Fruit fly (Drosophila melanogaster): ENCODE measurements around the gene CG12971.

CG12971 gene

DNA sequence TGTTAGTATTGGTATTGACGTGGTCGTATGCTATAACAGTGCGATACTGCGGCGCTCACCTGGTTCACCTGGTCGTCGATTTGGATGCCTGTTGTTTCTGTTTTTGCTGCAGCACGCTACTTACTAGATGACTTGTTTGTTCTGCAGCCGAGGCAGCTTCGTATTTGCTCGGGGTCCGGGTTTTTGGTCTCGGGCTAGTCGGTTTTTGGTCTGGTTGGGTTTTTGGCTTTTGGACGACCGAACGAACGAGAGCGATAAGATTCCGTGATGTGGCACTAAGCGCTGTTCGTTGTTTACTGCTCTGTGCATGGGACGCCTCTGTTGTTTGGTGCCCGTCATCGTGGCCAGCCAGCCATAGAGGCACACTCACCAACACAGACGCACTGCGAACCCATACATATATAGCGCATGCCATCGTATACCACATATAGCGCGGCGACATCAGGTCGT, 7.3 kb downstream of the CG12971 start, which contains the start of gene ebd2:
Gene ebd2, minus strand, starts transcription at position 306 of the 450 bp plus-strand sequence.
- TF ChIP-seq noc (tag; optimal IDR thresholded peaks at IDR 0.05), result no peak

DNA sequence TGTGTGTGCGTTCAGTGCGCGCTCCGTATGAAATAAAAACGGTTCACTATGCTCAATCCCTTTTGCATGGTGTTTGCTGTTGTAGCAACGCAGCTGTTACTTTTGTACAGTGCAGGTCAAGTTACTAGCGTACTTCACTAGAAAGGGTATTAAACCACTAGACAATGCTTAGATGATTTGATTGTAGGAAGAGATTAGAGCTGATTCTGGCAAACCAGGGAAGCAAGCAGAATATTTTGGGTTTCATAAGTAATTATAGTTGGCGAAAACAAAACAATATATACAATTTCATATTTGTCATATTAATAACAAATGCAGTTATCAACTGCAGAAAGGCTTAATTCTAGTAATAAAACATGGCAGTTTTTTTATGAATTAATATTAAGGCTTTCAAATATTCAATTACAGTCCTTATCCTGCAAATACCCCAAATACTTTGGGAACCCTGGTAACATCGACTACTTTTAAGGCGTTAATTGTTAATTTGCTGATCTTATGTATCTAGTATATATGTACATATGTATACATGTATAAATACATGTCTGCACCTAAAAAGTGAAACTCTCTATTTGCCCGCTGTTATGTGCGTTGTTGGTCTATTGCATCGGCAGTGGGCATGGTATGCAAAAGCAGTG, 9.0 kb downstream of the CG12971 start:
- no peak for TF ChIP-seq noc (tag; optimal IDR thresholded peaks at IDR 0.05)

- no peak for TF ChIP-seq noc (tag; optimal IDR thresholded peaks at IDR 0.05)
These were observed 9.7 kb downstream of the CG12971 start for dm6 chr3L:21346463-21347196.

dm6 chr3L:21343254-21344083, 12.8 kb downstream of the CG12971 start, which contains the start of the genes Tbc1d8-9 and CG32436:
Gene Tbc1d8-9, minus strand, starts transcription at chr3L:21343716.
Gene CG32436, plus strand, starts transcription at chr3L:21344033.
- TF ChIP-seq noc (tag; optimal IDR thresholded peaks at IDR 0.05), result no peak

DNA sequence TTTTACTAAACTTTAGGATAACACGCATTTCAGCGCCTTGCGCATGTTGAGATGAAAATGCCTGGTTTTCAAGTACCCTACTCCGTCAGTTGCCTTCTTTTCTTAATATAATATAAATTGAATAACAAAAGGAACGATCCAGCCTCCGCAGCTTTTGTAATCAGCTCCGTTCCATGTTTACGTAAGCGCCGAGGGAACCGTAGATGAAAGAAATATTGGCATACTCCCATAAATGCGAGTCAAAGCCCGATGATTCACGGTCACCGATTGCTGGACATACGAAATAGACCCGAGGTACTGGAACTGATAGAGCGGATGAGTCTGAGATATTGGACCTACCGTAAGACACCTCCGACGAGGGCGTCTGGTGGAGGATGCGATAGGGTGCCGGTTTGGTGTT, 13.7 kb downstream of the CG12971 start:
- no peak for TF ChIP-seq noc (tag; optimal IDR thresholded peaks at IDR 0.05)

- no peak for TF ChIP-seq noc (tag; optimal IDR thresholded peaks at IDR 0.05)
These were observed 21.2 kb downstream of the CG12971 start, which contains the start of gene Tsr1 for dm6 chr3L:21334999-21335631. Gene Tsr1, plus strand, starts transcription at chr3L:21335215.

dm6 chr3L:21324724-21325123, 31.6 kb downstream of the CG12971 start:
- TF ChIP-seq noc (tag; optimal IDR thresholded peaks at IDR 0.05), result no peak

- TF ChIP-seq noc (tag; optimal IDR thresholded peaks at IDR 0.05), result no peak
These were observed 34.3 kb downstream of the CG12971 start for dm6 chr3L:21321807-21322503.

dm6 chr3L:21319957-21320356, 36.3 kb downstream of the CG12971 start:
- no peak for TF ChIP-seq noc (tag; optimal IDR thresholded peaks at IDR 0.05)

dm6 chr3L:21319313-21319907, 36.9 kb downstream of the CG12971 start:
- no peak for TF ChIP-seq noc (tag; optimal IDR thresholded peaks at IDR 0.05)

DNA sequence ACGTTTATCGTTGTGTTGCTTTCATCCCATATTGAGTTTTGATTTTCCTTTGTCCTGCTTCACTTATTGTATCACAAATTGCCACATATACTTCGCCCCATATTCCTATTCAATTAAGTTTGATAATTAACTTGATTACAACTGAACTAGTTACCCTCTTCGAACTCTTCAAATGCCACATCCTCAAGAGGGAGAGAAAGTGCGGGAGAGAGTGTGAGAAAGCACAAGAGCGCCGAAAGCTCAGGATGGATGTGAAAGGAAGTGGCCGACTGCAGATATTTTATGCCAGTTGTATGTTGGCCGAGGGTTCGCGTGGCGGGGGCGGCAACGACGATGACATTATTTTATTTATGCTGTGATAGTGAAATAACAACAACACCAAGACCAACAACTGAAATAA, 37.8 kb downstream of the CG12971 start, which contains the start of gene Rab26:
Gene Rab26, plus strand, starts transcription at position 301 of the 400 bp plus-strand sequence.
- TF ChIP-seq noc (tag; optimal IDR thresholded peaks at IDR 0.05), result no peak

DNA sequence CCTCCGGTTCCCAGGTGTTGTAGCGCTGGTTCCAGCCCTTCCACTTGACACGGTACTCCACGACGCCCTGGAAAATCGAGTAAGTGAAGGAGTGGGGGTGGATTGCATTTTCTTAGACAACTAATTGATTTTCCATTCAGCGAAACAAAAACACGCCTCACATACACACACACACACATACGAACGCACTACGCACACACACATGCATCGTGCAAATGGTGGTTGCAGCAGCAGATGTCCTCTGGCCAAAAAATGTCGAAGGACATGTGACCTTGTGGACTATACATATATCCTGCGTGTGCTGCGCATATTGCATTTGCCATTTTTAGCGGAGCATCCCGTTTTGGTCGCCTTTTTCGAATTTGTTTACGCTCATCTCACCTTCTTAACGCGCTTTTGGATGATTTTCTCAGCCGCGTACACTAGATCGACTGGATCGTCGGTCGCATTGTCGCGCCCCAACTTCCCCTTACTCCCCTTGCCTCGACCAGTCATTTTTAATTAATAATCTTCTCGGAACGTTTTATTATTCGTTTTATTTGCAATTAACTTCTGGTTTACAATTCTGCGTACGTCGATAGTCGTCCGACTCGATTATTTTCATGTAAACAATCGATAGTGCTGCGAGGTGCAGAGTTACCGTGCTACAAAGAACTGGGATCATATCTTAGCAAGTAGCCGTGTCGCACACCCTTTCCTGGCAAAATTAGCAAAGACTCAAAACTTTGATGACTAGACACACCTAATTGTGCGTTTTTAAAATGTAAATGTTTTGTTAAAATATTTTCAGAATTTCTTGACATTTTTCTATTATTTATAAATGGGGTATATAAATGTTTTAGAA, 38.7 kb downstream of the CG12971 start, which contains the start of gene Pc:
Gene Pc, minus strand, starts transcription at position 605 of the 844 bp plus-strand sequence.
- no peak for TF ChIP-seq noc (tag; optimal IDR thresholded peaks at IDR 0.05)
